Fruit fly (Drosophila melanogaster) whole organism, wandering third instar larva: ENCODE data around the gene CG16762.

Source experiments
- Abd-B ChIP-seq: fragments of >200 bp; optimal IDR thresholded peaks from 2 replicates; lab custom pipeline; 2017; ENCODE audit warnings: missing biosample characterization, missing genetic modification characterization
- CG32264 ChIP-seq: fragments of 200-800 bp; sonication (Bioruptor generic); optimal IDR thresholded peaks from 2 replicates; lab custom pipeline; 2016; ENCODE audit warnings: missing biosample characterization, missing genetic modification characterization
- CG9705 ChIP-seq: fragments of 200-800 bp; sonication (Bioruptor generic); optimal IDR thresholded peaks from 2 replicates; lab custom pipeline; 2018; ENCODE audit warnings: missing biosample characterization, mild to moderate bottlenecking, missing genetic modification characterization
- Dfd ChIP-seq: fragments of >200 bp; optimal IDR thresholded peaks from 2 replicates; lab custom pipeline; 2017; ENCODE audit warnings: missing biosample characterization, missing genetic modification characterization
- Dif ChIP-seq: fragments of 200-275, 200-300 bp; sonication (Bioruptor generic); optimal IDR thresholded peaks from 2 replicates; lab custom pipeline; 2018; ENCODE audit warnings: missing biosample characterization, missing genetic modification characterization; ENCODE audit not compliant: partially characterized antibody
- GATAd ChIP-seq: sonication (Bioruptor generic); optimal IDR thresholded peaks from 2 replicates; lab custom pipeline; 2016; ENCODE audit warnings: missing biosample characterization, missing genetic modification characterization
- HLH106 ChIP-seq: fragments of 200-800 bp; optimal IDR thresholded peaks from 3 replicates; lab custom pipeline; 2019; ENCODE audit warnings: missing biosample characterization, mild to moderate bottlenecking, missing genetic modification characterization, moderate library complexity
- Hnf4 ChIP-seq: fragments of 200-800 bp; sonication (Bioruptor generic); optimal IDR thresholded peaks from 2 replicates; lab custom pipeline; 2016; ENCODE audit warnings: missing biosample characterization, mild to moderate bottlenecking, missing genetic modification characterization
- Hr78 ChIP-seq: fragments of >200 bp; optimal IDR thresholded peaks from 2 replicates; lab custom pipeline; 2017; ENCODE audit warnings: missing biosample characterization, missing genetic modification characterization
- Hr83 ChIP-seq: fragments of 200-300 bp; sonication (Bioruptor generic); optimal IDR thresholded peaks from 2 replicates; lab custom pipeline; 2016; ENCODE audit warnings: missing biosample characterization, mild to moderate bottlenecking, missing genetic modification characterization, moderate library complexity; ENCODE audit not compliant: poor library complexity, severe bottlenecking
- Jra ChIP-seq: sonication (Bioruptor generic); optimal IDR thresholded peaks from 2 replicates; lab custom pipeline; 2016; ENCODE audit warnings: missing biosample characterization, missing genetic modification characterization
- Mio ChIP-seq: sonication (Bioruptor generic); optimal IDR thresholded peaks from 2 replicates; lab custom pipeline; 2016; ENCODE audit warnings: missing biosample characterization, missing genetic modification characterization
- Myc ChIP-seq: fragments of >200 bp; optimal IDR thresholded peaks from 2 replicates; lab custom pipeline; 2017
- N ChIP-seq: fragments of >200 bp; optimal IDR thresholded peaks from 2 replicates; lab custom pipeline; 2018; ENCODE audit warnings: missing biosample characterization, missing external identifiers, missing genetic modification characterization
- OdsH ChIP-seq: fragments of 200-800 bp; sonication (Bioruptor generic); optimal IDR thresholded peaks from 2 replicates; lab custom pipeline; 2016; ENCODE audit warnings: missing biosample characterization, mild to moderate bottlenecking, missing genetic modification characterization
- Rel ChIP-seq, 2 experiments: fragments of 200-800 bp; sonication (Bioruptor generic) in 1 of 2; optimal IDR thresholded peaks; 2 replicates in 1 of 2; 3 replicates in 1 of 2; lab custom pipeline; 2016 to 2019; ENCODE audit warnings: mild to moderate bottlenecking in 2 of 2, missing biosample characterization in 2 of 2, missing genetic modification characterization in 2 of 2, moderate library complexity in 1 of 2
- Sp1 ChIP-seq: fragments of 200-800 bp; sonication (Bioruptor generic); optimal IDR thresholded peaks from 3 replicates; lab custom pipeline; 2019; ENCODE audit warnings: missing biosample characterization, mild to moderate bottlenecking, missing genetic modification characterization, moderate library complexity
- Vsx2 ChIP-seq: fragments of 200-300, 225-300 bp; sonication (Bioruptor generic); optimal IDR thresholded peaks from 2 replicates; lab custom pipeline; 2018; ENCODE audit warnings: missing biosample characterization, missing genetic modification characterization; ENCODE audit not compliant: partially characterized antibody
- br ChIP-seq: fragments of 200-800 bp; sonication (Bioruptor generic); optimal IDR thresholded peaks from 2 replicates; lab custom pipeline; 2016; ENCODE audit warnings: missing biosample characterization, missing genetic modification characterization
- brk ChIP-seq: fragments of 200-800 bp; sonication (Bioruptor generic); optimal IDR thresholded peaks from 2 replicates; lab custom pipeline; 2016; ENCODE audit warnings: missing biosample characterization, mild to moderate bottlenecking, missing genetic modification characterization
- dl ChIP-seq, 2 experiments: fragments of 175-275, 200-275 bp in 1 of 2; fragments of 200-275 bp in 1 of 2; sonication (Bioruptor generic); optimal IDR thresholded peaks; lab custom pipeline; 2018; ENCODE audit warnings: mild to moderate bottlenecking in 2 of 2, missing biosample characterization in 2 of 2, missing genetic modification characterization in 2 of 2, moderate library complexity in 2 of 2; ENCODE audit not compliant: partially characterized antibody in 2 of 2, insufficient read depth in 1 of 2
- dmrt93B ChIP-seq: fragments of 200-800 bp; sonication (Bioruptor generic); optimal IDR thresholded peaks from 2 replicates; lab custom pipeline; 2018; ENCODE audit warnings: missing biosample characterization, mild to moderate bottlenecking, missing genetic modification characterization
- dsf ChIP-seq: sonication (Bioruptor generic); optimal IDR thresholded peaks from 2 replicates; lab custom pipeline; 2016; ENCODE audit warnings: missing biosample characterization, missing genetic modification characterization, borderline replicate concordance
- ey ChIP-seq: fragments of 200-800 bp; sonication (Bioruptor generic); optimal IDR thresholded peaks from 2 replicates; lab custom pipeline; 2016; ENCODE audit warnings: missing biosample characterization, missing genetic modification characterization
- foxo ChIP-seq, 2 experiments: fragments of 200-800 bp; sonication (Bioruptor generic); optimal IDR thresholded peaks; 2 replicates in 1 of 2; 3 replicates in 1 of 2; lab custom pipeline; 2016 to 2017; ENCODE audit warnings: missing biosample characterization in 2 of 2, missing genetic modification characterization in 2 of 2
- fru ChIP-seq: fragments of 200-800 bp; sonication (Bioruptor generic); optimal IDR thresholded peaks from 3 replicates; lab custom pipeline; 2016; ENCODE audit warnings: missing biosample characterization, mild to moderate bottlenecking, missing genetic modification characterization
- h ChIP-seq: fragments of 200-800 bp; sonication (Bioruptor generic); optimal IDR thresholded peaks from 3 replicates; lab custom pipeline; 2016; ENCODE audit warnings: missing biosample characterization, mild to moderate bottlenecking, missing genetic modification characterization
- lola ChIP-seq: fragments of >200 bp; optimal IDR thresholded peaks from 2 replicates; lab custom pipeline; 2017; ENCODE audit warnings: missing biosample characterization, missing genetic modification characterization
- pan ChIP-seq: fragments of >200 bp; optimal IDR thresholded peaks from 2 replicates; lab custom pipeline; 2017
- psq ChIP-seq: fragments of 200-800 bp; sonication (Bioruptor generic); optimal IDR thresholded peaks from 3 replicates; lab custom pipeline; 2017; ENCODE audit warnings: missing biosample characterization, mild to moderate bottlenecking, missing genetic modification characterization, moderate library complexity
- rgr ChIP-seq: fragments of 200-800 bp; sonication (Bioruptor generic); optimal IDR thresholded peaks from 3 replicates; lab custom pipeline; 2016; ENCODE audit warnings: missing biosample characterization, mild to moderate bottlenecking, missing genetic modification characterization
- sage ChIP-seq: fragments of 200-800 bp; sonication (Bioruptor generic); optimal IDR thresholded peaks from 2 replicates; lab custom pipeline; 2016; ENCODE audit warnings: missing biosample characterization, mild to moderate bottlenecking, missing genetic modification characterization
- sv ChIP-seq: fragments of 200-800 bp; sonication (Bioruptor generic); optimal IDR thresholded peaks from 3 replicates; lab custom pipeline; 2016; ENCODE audit warnings: missing biosample characterization, missing genetic modification characterization
- tai ChIP-seq: sonication (Bioruptor generic); optimal IDR thresholded peaks from 2 replicates; lab custom pipeline; 2016; ENCODE audit warnings: missing biosample characterization, missing genetic modification characterization
- usp ChIP-seq: fragments of >200 bp; optimal IDR thresholded peaks from 2 replicates; lab custom pipeline; 2017; ENCODE audit warnings: missing biosample characterization, missing genetic modification characterization
- woc ChIP-seq: sonication (Bioruptor generic); optimal IDR thresholded peaks from 2 replicates; lab custom pipeline; 2016; ENCODE audit warnings: missing biosample characterization, mild to moderate bottlenecking, missing genetic modification characterization

CG16762 gene

DNA sequence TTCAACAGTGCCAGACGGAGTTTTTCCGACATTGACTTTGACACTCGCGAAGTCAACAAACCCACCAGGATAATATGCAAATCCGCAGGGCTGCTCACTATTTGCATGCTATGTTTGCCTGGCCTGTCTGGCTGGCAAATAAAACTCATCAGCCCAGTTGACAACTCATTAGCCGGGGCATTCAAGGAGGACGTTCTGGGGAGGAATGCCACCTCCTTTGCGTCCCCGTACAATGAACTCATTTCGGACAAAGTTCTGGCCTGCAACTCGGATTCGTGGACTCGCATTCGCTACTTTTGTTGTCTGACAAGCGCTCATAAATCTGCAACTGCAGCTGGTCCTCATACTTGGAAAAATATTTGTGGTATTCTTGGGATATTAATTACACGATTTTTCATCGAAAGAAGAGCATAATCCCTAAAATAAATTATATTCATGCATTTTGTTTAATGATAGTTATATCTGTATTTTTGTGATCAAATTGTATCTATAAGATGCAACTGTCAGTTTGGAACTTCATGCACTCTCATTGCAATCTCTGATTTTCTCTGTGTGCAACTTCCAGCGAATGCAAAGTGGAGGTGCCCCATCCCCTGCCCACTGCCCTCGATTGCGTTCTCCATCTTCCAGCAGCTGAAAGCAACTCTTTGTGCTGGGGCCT lies 4.5 kb downstream of the CG16762 start:
- TF ChIP-seq N (no peak), ey (GFP tag; lab: Kevin White, UChicago) (peak; percentile 15), GATAd (no peak), woc (GFP tag; lab: Kevin White, UChicago) (no peak), Hr78 (GFP tag; lab: Kevin White, UChicago) (no peak), psq (GFP tag; lab: Kevin White, UChicago) (no peak), fru (GFP tag; lab: Kevin White, UChicago) (peak; percentile 17), foxo (GFP tag; optimal IDR thresholded peaks at IDR 0.05; lab: Kevin White, UChicago) (peak in 1 of 2 experiments; percentile 41), tai (GFP tag; lab: Kevin White, UChicago) (no peak), HLH106 (peak; percentile 39), h (GFP tag; lab: Kevin White, UChicago) (peak; percentile 48), CG32264 (no peak), usp (GFP tag; lab: Kevin White, UChicago) (no peak), Sp1 (GFP tag; lab: Kevin White, UChicago) (no peak), sage (GFP tag; lab: Kevin White, UChicago) (no peak), OdsH (GFP tag; lab: Kevin White, UChicago) (peak; percentile 31), rgr (GFP tag; lab: Kevin White, UChicago) (no peak), br (GFP tag; lab: Kevin White, UChicago) (peak; percentile 26)

DNA sequence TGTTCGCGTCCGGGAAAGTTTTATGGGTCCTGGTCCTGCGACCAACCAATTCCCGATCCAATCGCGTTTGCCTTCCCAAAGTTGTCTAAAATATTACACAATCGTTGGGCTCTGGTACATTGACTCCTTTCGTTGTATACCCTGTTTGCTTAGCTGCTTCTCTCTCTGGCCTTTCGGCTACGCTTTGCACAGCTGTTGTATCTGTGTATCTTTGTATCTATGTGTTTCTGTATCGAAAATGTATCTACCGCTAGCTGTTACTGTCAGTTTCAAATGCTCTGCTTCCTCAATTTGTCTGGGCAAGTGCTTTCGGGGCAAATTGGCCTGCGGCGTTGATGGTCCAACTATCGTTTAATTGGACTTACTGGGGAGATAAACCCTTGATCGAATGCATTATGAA lies 5.8 kb downstream of the CG16762 start:
- TF ChIP-seq dmrt93B (GFP tag; lab: Kevin White, UChicago) (no peak), Abd-B (GFP tag; lab: Kevin White, UChicago) (no peak), dsf (GFP tag; lab: Kevin White, UChicago) (no peak), N (no peak), CG9705 (GFP tag; lab: Kevin White, UChicago) (no peak), Hnf4 (GFP tag; lab: Kevin White, UChicago) (peak; percentile 17), psq (GFP tag; lab: Kevin White, UChicago) (no peak), foxo (GFP tag; optimal IDR thresholded peaks at IDR 0.05; lab: Kevin White, UChicago) (peak in 1 of 2 experiments; percentile 32), fru (GFP tag; lab: Kevin White, UChicago) (peak; percentile 23), CG32264 (no peak), h (GFP tag; lab: Kevin White, UChicago) (peak; percentile 43), Vsx2 (GFP tag; lab: Kevin White, UChicago) (no peak), sv (GFP tag; lab: Kevin White, UChicago) (no peak), brk (GFP tag; lab: Kevin White, UChicago) (no peak), Hr78 (GFP tag; lab: Kevin White, UChicago) (no peak), GATAd (no peak), br (GFP tag; lab: Kevin White, UChicago) (peak; percentile 29), Jra (GFP tag; lab: Kevin White, UChicago) (no peak), OdsH (GFP tag; lab: Kevin White, UChicago) (no peak), Dfd (GFP tag; lab: Kevin White, UChicago) (no peak), rgr (GFP tag; lab: Kevin White, UChicago) (peak; percentile 25), Mio (GFP tag; lab: Kevin White, UChicago) (no peak), tai (GFP tag; lab: Kevin White, UChicago) (no peak), Myc (no peak), HLH106 (no peak), dl (GFP tag; optimal IDR thresholded peaks at IDR 0.05; lab: Kevin White, UChicago; ENCODE audit: insufficient read depth in 1 of 2, partially characterized antibody in 2 of 2) (no peak), ey (GFP tag; lab: Kevin White, UChicago) (no peak), pan (no peak), Dif (GFP tag; lab: Kevin White, UChicago) (no peak), Sp1 (GFP tag; lab: Kevin White, UChicago) (no peak), Rel (GFP tag; optimal IDR thresholded peaks at IDR 0.05; lab: Kevin White, UChicago) (no peak), Rel (tag; optimal IDR thresholded peaks at IDR 0.05; lab: Kevin White, UChicago) (no peak), Hr83 (peak; percentile 73), lola (GFP tag; lab: Kevin White, UChicago) (no peak)
